Fruit fly (Drosophila melanogaster) S2 (cell line): ENCODE measurements around the gene CG10435.

ENCODE experiments used
- CG8478 ChIP-seq: fragments of >200 bp; optimal IDR thresholded peaks from 2 replicates; lab custom pipeline; 2018
- CTCF ChIP-seq, 2 experiments: fragments of >200 bp; optimal IDR thresholded peaks; 2 replicates each; lab custom pipeline; 2018

DNA sequence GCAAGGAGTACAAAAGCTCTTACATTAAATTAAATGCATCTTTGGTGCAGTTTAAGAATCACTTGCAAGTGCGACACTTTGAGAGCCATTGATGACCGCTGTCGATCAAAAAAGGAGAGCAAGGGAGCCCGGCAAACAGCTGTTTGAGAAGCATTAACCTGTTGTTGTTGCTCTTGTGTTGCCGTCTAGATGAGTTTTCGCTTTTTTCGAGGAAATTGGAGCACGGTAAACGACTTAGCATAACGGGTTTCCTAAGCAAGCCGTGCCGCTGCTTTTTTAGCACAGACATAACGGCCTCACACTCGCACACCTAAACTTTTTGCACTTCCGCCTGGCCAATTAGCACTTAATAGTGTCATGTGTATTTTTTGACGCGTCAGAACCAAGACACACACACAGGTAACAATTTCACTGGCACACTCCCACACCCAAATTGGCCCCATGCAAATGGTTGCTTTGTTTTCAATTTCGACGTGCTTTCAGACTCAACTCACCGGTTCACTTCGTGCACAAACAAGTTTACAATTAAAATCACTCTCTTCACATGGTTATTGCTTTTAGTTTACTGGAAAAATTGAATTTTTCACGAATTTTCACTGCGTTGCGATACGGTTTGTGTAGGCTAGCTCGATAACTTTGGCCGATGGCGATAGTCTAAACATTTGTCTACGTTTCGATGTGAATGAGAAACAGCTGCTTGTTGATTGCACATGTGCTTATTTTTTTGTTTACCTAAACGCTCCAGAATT, 17.3 kb upstream of the CG10435 start, which contains the start of the genes CG10903 and CG2747:
- TF ChIP-seq CG8478 (no peak), CTCF (optimal IDR thresholded peaks at IDR 0.05; lab: Kevin White, UChicago) (no peak)
